Fruit fly (Drosophila melanogaster) S2 (cell line): ENCODE measurements around the gene Drsl3.

Experiments
- CG8478 ChIP-seq: fragments of >200 bp; optimal IDR thresholded peaks from 2 replicates; lab custom pipeline; 2018
- CTCF ChIP-seq, 2 experiments: fragments of >200 bp; optimal IDR thresholded peaks; 2 replicates each; lab custom pipeline; 2018

Gene Drsl3

DNA sequence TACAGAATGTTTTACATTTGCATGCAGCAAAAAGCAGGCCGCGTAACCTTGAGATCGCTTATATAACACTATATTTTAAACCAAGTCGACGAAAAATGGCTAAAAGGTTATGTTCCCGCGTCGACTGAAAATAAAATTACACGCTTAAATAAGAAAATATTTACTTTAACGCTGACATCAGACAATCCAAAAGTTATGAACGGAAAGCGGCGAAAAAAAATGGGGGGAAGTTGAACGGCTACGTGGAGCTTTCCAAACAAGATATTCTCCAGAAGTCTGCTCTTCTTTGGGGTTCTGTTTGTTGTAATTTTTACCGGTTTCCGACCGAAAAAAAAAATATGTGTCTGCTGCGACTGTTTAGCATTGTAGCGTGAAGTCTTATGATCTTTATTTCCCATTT is 29.7 kb downstream of the Drsl3 start:
- no peak for TF ChIP-seq CG8478
- no peak for TF ChIP-seq CTCF (optimal IDR thresholded peaks at IDR 0.05; lab: Kevin White, UChicago)

DNA sequence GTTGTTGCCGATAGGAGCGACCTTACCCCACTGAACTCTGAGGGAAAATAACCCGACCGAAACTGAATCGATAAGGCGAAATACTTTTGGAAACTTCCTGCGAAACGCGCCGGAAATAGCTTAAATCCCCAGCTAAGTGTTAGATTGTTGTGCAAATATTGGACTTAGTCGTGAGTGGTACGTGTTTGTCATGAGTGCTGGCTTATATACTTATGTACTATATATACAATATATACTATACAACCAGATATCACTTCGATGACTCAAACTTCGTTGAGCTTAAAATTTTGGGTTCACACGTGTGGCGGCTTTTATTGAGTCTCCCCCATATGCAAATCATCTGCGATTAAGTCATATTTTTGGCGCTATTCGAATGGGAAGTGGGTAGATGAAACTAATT is 31.5 kb downstream of the Drsl3 start:
- TF ChIP-seq CTCF (optimal IDR thresholded peaks at IDR 0.05; lab: Kevin White, UChicago), result no peak

DNA sequence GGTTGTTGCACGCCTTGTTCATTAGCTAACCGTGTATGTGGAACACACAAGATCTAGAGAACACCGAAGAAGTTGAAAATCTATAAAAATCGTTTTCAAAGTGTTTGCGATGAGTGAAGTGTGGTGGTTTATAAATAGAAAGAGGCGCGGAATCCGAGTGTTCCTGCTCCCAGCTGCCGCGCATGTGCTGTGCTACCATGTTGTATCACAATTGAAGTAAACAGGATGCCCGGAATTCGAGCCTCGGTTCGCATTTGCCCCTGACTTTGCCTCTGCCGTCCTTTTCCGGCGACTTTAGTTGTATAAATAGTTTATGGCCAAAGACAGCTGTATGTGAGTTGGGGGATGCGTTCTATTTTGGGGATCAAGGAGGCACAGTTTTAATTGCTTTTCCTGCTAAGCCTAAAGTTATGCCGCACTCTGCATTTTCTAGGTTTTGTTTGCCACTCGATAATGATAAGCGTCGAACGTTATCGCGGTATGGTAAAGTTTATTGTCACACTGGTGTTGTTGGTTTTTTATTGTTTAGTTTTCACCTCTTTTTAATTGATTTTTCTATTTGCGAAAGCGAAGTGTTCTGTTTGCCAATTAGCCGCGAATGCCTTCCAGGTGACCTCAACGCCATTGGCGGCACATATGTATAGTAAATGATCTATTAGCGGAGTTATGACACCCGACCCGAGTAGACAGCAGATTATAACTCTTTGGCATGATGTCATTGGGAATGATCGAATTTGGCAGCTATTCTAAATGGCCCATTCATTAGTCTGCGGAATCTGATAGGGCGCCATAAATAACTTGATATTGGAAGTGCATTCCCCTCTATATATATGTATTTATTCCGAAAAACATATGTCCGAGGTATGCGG is 34.4 kb downstream of the Drsl3 start:
- TF ChIP-seq CTCF (optimal IDR thresholded peaks at IDR 0.05; lab: Kevin White, UChicago) (no peak), CG8478 (no peak)

DNA sequence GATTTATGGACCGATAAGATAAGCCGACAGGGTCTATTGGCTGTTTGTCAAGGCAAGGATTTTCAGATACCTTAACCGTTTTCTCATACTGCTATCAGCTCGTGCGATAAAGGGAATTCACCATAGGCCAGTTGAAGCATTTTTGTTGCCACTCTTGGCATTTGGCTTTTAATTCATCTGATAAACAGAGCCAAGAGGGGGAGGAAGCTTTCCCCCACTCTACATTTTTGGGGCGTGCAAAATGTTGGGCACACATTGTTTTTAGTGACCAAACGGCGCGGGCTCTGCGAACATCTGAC is 35.0 kb downstream of the Drsl3 start:
- TF ChIP-seq CTCF (optimal IDR thresholded peaks at IDR 0.05; lab: Kevin White, UChicago) (no peak), CG8478 (no peak)

- TF ChIP-seq CTCF (optimal IDR thresholded peaks at IDR 0.05; lab: Kevin White, UChicago) (no peak), CG8478 (no peak)
These were observed 36.0 kb downstream of the Drsl3 start for dm6 chr3L:3350572-3351343.

- no peak for TF ChIP-seq CG8478
- no peak for TF ChIP-seq CTCF (optimal IDR thresholded peaks at IDR 0.05; lab: Kevin White, UChicago)
These were observed 37.1 kb downstream of the Drsl3 start for dm6 chr3L:3351814-3352359.

DNA sequence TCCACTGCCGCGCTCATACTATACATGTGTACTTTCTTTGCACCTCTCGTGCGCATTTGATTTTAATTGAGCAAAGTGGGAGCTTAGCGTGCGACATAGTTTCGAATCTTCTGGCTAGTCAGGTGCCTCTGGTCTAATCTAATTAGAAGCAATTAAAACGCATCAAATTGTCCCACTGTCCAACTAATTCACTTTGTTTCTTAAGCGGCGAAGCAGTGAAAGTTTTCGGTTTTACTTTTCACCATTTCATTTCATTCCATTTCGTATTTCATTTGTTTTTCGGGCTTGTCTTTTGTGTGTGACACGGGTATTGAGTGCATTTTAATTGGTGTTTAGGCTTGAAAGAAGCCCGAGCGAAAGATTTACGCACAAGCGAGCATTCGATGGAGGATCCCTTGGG is 37.7 kb downstream of the Drsl3 start:
- TF ChIP-seq CG8478, result no peak
- no peak for TF ChIP-seq CTCF (optimal IDR thresholded peaks at IDR 0.05; lab: Kevin White, UChicago)

DNA sequence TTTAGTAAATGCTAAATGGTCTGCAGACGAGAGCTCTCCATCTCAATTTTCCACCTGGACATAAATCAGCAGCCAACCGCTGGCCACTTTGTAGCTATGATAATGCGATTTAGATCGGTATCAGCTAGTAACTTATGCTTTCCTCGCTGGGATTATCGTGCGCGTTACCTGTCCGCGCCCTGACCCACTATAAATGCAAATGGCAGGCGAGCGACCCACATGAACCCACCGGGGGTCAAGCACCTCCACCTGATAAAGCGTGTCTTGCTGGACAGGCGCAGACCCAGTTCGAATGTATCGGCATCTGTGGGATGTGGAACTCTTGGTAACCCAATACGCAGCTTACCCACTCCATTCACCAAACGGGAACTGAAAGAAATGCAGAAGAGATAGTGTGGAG is 38.5 kb downstream of the Drsl3 start:
- TF ChIP-seq CG8478 (no peak), CTCF (optimal IDR thresholded peaks at IDR 0.05; lab: Kevin White, UChicago) (no peak)
